Fruit fly (Drosophila melanogaster) whole organism, prepupa: ENCODE data around the gene Sec24CD.

Experiments
- CG10669 ChIP-seq: fragments of 200-800 bp; sonication (Bioruptor generic); optimal IDR thresholded peaks from 3 replicates; lab custom pipeline; 2018; ENCODE audit warnings: missing biosample characterization, mild to moderate bottlenecking, missing genetic modification characterization, moderate library complexity
- CG31627 ChIP-seq: fragments of 200-800 bp; sonication (Bioruptor generic); optimal IDR thresholded peaks from 3 replicates; lab custom pipeline; 2016; ENCODE audit warnings: missing biosample characterization, missing genetic modification characterization
- CG6792 ChIP-seq: fragments of 200-800 bp; sonication (Bioruptor generic); optimal IDR thresholded peaks from 3 replicates; lab custom pipeline; 2016; ENCODE audit warnings: missing biosample characterization, missing genetic modification characterization
- Gug ChIP-seq: fragments of 200-800 bp; sonication (Bioruptor generic); IDR thresholded peaks from 2 replicates; pipeline ENCODE4 v1.3.6; 2022; ENCODE audit warnings: missing biosample characterization, missing genetic modification characterization
- vri ChIP-seq: fragments of 200-800 bp; sonication (Bioruptor generic); optimal IDR thresholded peaks from 3 replicates; lab custom pipeline; 2016; ENCODE audit warnings: missing biosample characterization, mild to moderate bottlenecking, missing genetic modification characterization

DNA sequence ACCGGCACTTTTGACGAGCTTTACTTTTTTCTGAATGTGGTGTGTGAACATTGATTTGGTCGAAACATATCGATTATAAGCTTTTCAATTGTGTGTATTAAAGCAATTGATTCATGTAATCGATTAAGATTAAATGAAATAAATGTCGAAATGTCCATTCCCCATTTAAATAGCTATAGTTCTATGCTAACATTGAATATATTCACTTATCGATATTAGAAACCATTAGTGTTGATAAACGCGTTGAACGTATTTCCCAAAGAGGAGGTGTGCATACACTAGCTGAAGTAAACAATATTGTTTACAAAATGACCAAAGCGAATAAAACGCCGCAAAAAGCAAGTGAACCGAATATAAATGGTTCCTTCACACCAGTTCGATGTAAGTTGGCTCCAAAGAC is 22.6 kb downstream of the Sec24CD start, which contains the start of the genes Uch and CG34174:
- TF ChIP-seq Gug, result no peak
- no peak for TF ChIP-seq CG6792 (GFP tag; lab: Kevin White, UChicago)
- no peak for TF ChIP-seq vri (GFP tag; lab: Kevin White, UChicago)
- TF ChIP-seq CG31627, result no peak
- TF ChIP-seq CG10669 (GFP tag; lab: Kevin White, UChicago), result no peak
